Fruit fly (Drosophila melanogaster): ENCODE data around the gene Acp1.

The Acp1 gene

dm6 chr2L:7781165-7781564 lies 39.8 kb upstream of the Acp1 start, which contains the start of gene CG7164:
Gene CG7164 (plus strand): TSS chr2L:7781465.
- TF ChIP-seq Ets98B (GFP tag; IDR thresholded peaks at IDR 0.05) (no peak), CG13204 (GFP tag; optimal IDR thresholded peaks at IDR 0.05) (no peak), CG34367 (tag; optimal IDR thresholded peaks at IDR 0.05) (no peak), CG4496 (GFP tag; IDR thresholded peaks at IDR 0.05) (no peak), CG8159 (tag; optimal IDR thresholded peaks at IDR 0.05) (no peak), CG17806 (tag; optimal IDR thresholded peaks at IDR 0.05) (no peak), CG8301 (tag; optimal IDR thresholded peaks at IDR 0.05) (no peak), D1 (tag; optimal IDR thresholded peaks at IDR 0.05) (no peak), CG10348 (GFP tag; IDR thresholded peaks at IDR 0.05) (no peak), Pif1B (GFP tag; optimal IDR thresholded peaks at IDR 0.05) (no peak), gl (tag; optimal IDR thresholded peaks at IDR 0.05) (no peak), Snoo (tag; optimal IDR thresholded peaks at IDR 0.05) (no peak), CG32121 (GFP tag; IDR thresholded peaks at IDR 0.05) (no peak), CG12605 (GFP tag; IDR thresholded peaks at IDR 0.05) (no peak), CG15710 (tag; optimal IDR thresholded peaks at IDR 0.05) (no peak), CG9948 (tag; optimal IDR thresholded peaks at IDR 0.05) (no peak), Pif1A (GFP tag; optimal IDR thresholded peaks at IDR 0.05) (no peak), fd96Ca (GFP tag; IDR thresholded peaks at IDR 0.05) (no peak), EcR (GFP tag; optimal IDR thresholded peaks at IDR 0.05) (no peak), CG14655 (GFP tag; optimal IDR thresholded peaks at IDR 0.05) (no peak)

- TF ChIP-seq CG8301 (tag; optimal IDR thresholded peaks at IDR 0.05) (no peak), CG10348 (GFP tag; IDR thresholded peaks at IDR 0.05) (no peak), CG15710 (tag; optimal IDR thresholded peaks at IDR 0.05) (no peak), fd96Ca (GFP tag; IDR thresholded peaks at IDR 0.05) (no peak), CG4496 (GFP tag; IDR thresholded peaks at IDR 0.05) (no peak), D1 (tag; optimal IDR thresholded peaks at IDR 0.05) (no peak), CG32121 (GFP tag; IDR thresholded peaks at IDR 0.05) (no peak), EcR (GFP tag; optimal IDR thresholded peaks at IDR 0.05) (no peak), CG14655 (GFP tag; optimal IDR thresholded peaks at IDR 0.05) (no peak), Snoo (tag; optimal IDR thresholded peaks at IDR 0.05) (no peak), Ets98B (GFP tag; IDR thresholded peaks at IDR 0.05) (no peak)
Measured at dm6 chr2L:7779785-7780184, 38.4 kb upstream of the Acp1 start, which contains the start of gene Uro. Gene Uro (plus strand): TSS chr2L:7780085.

dm6 chr2L:7777979-7778692 lies 36.8 kb upstream of the Acp1 start, which contains the start of gene CG7179:
Gene CG7179 (minus strand): TSS chr2L:7778029.
- TF ChIP-seq gl (tag; optimal IDR thresholded peaks at IDR 0.05): no peak
- no peak for TF ChIP-seq CG15710 (tag; optimal IDR thresholded peaks at IDR 0.05)
- TF ChIP-seq Pif1B (GFP tag; optimal IDR thresholded peaks at IDR 0.05): no peak
- TF ChIP-seq EcR (GFP tag; optimal IDR thresholded peaks at IDR 0.05): no peak
- no peak for TF ChIP-seq CG34367 (tag; optimal IDR thresholded peaks at IDR 0.05)
- TF ChIP-seq CG4496 (GFP tag; IDR thresholded peaks at IDR 0.05): no peak
- no peak for TF ChIP-seq CG12605 (GFP tag; IDR thresholded peaks at IDR 0.05)
- TF ChIP-seq CG10348 (GFP tag; IDR thresholded peaks at IDR 0.05): no peak
- TF ChIP-seq CG8301 (tag; optimal IDR thresholded peaks at IDR 0.05): no peak
- no peak for TF ChIP-seq CG13204 (GFP tag; optimal IDR thresholded peaks at IDR 0.05)
- no peak for TF ChIP-seq fd96Ca (GFP tag; IDR thresholded peaks at IDR 0.05)
- TF ChIP-seq CG14655 (GFP tag; optimal IDR thresholded peaks at IDR 0.05): no peak
- TF ChIP-seq CG8159 (tag; optimal IDR thresholded peaks at IDR 0.05): no peak
- TF ChIP-seq Ets98B (GFP tag; IDR thresholded peaks at IDR 0.05): no peak
- TF ChIP-seq CG32121 (GFP tag; IDR thresholded peaks at IDR 0.05): no peak
- TF ChIP-seq Snoo (tag; optimal IDR thresholded peaks at IDR 0.05): no peak
- TF ChIP-seq rn (GFP tag; IDR thresholded peaks at IDR 0.05): no peak
- no peak for TF ChIP-seq CG9948 (tag; optimal IDR thresholded peaks at IDR 0.05)
- TF ChIP-seq CG17806 (tag; optimal IDR thresholded peaks at IDR 0.05): no peak

- TF ChIP-seq rn (GFP tag; IDR thresholded peaks at IDR 0.05): no peak
- TF ChIP-seq CG9948 (tag; optimal IDR thresholded peaks at IDR 0.05): no peak
- TF ChIP-seq CG34367 (tag; optimal IDR thresholded peaks at IDR 0.05): no peak
- no peak for TF ChIP-seq gl (tag; optimal IDR thresholded peaks at IDR 0.05)
- no peak for TF ChIP-seq CG8301 (tag; optimal IDR thresholded peaks at IDR 0.05)
- TF ChIP-seq CG15710 (tag; optimal IDR thresholded peaks at IDR 0.05): no peak
- TF ChIP-seq CG10348 (GFP tag; IDR thresholded peaks at IDR 0.05): no peak
- no peak for TF ChIP-seq EcR (GFP tag; optimal IDR thresholded peaks at IDR 0.05)
- no peak for TF ChIP-seq CG17806 (tag; optimal IDR thresholded peaks at IDR 0.05)
- TF ChIP-seq Pif1B (GFP tag; optimal IDR thresholded peaks at IDR 0.05): no peak
- TF ChIP-seq CG14655 (GFP tag; optimal IDR thresholded peaks at IDR 0.05): no peak
Measured at dm6 chr2L:7775260-7775659, 33.9 kb upstream of the Acp1 start.

- no peak for TF ChIP-seq Snoo (tag; optimal IDR thresholded peaks at IDR 0.05)
- no peak for TF ChIP-seq CG9948 (tag; optimal IDR thresholded peaks at IDR 0.05)
- TF ChIP-seq CG32121 (GFP tag; IDR thresholded peaks at IDR 0.05): no peak
- no peak for TF ChIP-seq gl (tag; optimal IDR thresholded peaks at IDR 0.05)
- no peak for TF ChIP-seq EcR (GFP tag; optimal IDR thresholded peaks at IDR 0.05)
- TF ChIP-seq CG13204 (GFP tag; optimal IDR thresholded peaks at IDR 0.05): no peak
- TF ChIP-seq D1 (tag; optimal IDR thresholded peaks at IDR 0.05): no peak
- peak; percentile 81 for TF ChIP-seq CG8159 (tag; optimal IDR thresholded peaks at IDR 0.05)
Measured at dm6 chr2L:7771891-7772290, 30.6 kb upstream of the Acp1 start.

dm6 chr2L:7767328-7767727 lies 26.0 kb upstream of the Acp1 start, which contains the start of gene CG7191:
Gene CG7191 (plus strand): TSS chr2L:7767628.
- TF ChIP-seq CG4496 (GFP tag; IDR thresholded peaks at IDR 0.05) (no peak), CG10348 (GFP tag; IDR thresholded peaks at IDR 0.05) (no peak), EcR (GFP tag; optimal IDR thresholded peaks at IDR 0.05) (no peak), Snoo (tag; optimal IDR thresholded peaks at IDR 0.05) (no peak), CG8159 (tag; optimal IDR thresholded peaks at IDR 0.05) (no peak), Pif1A (GFP tag; optimal IDR thresholded peaks at IDR 0.05) (no peak), CG9948 (tag; optimal IDR thresholded peaks at IDR 0.05) (no peak), CG17806 (tag; optimal IDR thresholded peaks at IDR 0.05) (no peak), CG32121 (GFP tag; IDR thresholded peaks at IDR 0.05) (no peak), CG34367 (tag; optimal IDR thresholded peaks at IDR 0.05) (no peak), CG13204 (GFP tag; optimal IDR thresholded peaks at IDR 0.05) (no peak), Ets98B (GFP tag; IDR thresholded peaks at IDR 0.05) (no peak), CG12605 (GFP tag; IDR thresholded peaks at IDR 0.05) (no peak), Pif1B (GFP tag; optimal IDR thresholded peaks at IDR 0.05) (no peak), fd96Ca (GFP tag; IDR thresholded peaks at IDR 0.05) (no peak), D1 (tag; optimal IDR thresholded peaks at IDR 0.05) (no peak), rn (GFP tag; IDR thresholded peaks at IDR 0.05) (no peak), gl (tag; optimal IDR thresholded peaks at IDR 0.05) (no peak)

All from whole organism, pupa.